Worm (Caenorhabditis elegans) whole organism, early embryonic: ENCODE measurements around the gene mak-1.

ENCODE experiments used
- ama-1 ChIP-seq: fragments of 150-350 bp; optimal IDR thresholded peaks from 2 replicates; lab custom pipeline; 2014
- pes-1 ChIP-seq: fragments of 200-800 bp; sonication (Bioruptor generic); IDR thresholded peaks from 2 replicates; pipeline ENCODE4 v1.3.6; 2022; ENCODE audit warnings: missing genetic modification reagents, missing genetic modification characterization, missing compliant biosample characterization

ce11 chrII:8742006-8742847 is 1.6 kb upstream of the mak-1 start:
- TF ChIP-seq pes-1 (GFP tag; lab: Robert Waterston, UW) = no peak
- no peak for TF ChIP-seq ama-1 (lab: Kevin White, UChicago)
